Worm (Caenorhabditis elegans) whole organism, late embryonic: ENCODE measurements around the gene Y73B6BL.37.

ENCODE experiments used
- F13H6.1 ChIP-seq: sonication (generic microtip); optimal IDR thresholded peaks from 2 replicates; lab custom pipeline; 2016; ENCODE audit warnings: missing genetic modification characterization, missing compliant biosample characterization
- elt-2 ChIP-seq: sonication (generic microtip); optimal IDR thresholded peaks from 2 replicates; lab custom pipeline; 2016; ENCODE audit warnings: missing genetic modification reagents, missing genetic modification characterization, missing compliant biosample characterization
- fax-1 ChIP-seq: sonication (generic microtip); optimal IDR thresholded peaks from 2 replicates; lab custom pipeline; 2016; ENCODE audit warnings: missing genotype, missing genetic modification characterization, missing compliant biosample characterization
- fkh-10 ChIP-seq: fragments of 150-350 bp; optimal IDR thresholded peaks from 2 replicates; lab custom pipeline; 2014; ENCODE audit warnings: missing biosample characterization, missing genetic modification reagents, missing genetic modification characterization
- hlh-6 ChIP-seq: sonication (generic microtip); optimal IDR thresholded peaks from 2 replicates; lab custom pipeline; 2016; ENCODE audit warnings: missing genotype, missing genetic modification characterization, missing compliant biosample characterization
- odd-2 ChIP-seq: sonication (generic microtip); optimal IDR thresholded peaks from 2 replicates; lab custom pipeline; 2017; ENCODE audit warnings: antibody characterized with exemption, mild to moderate bottlenecking, missing genetic modification characterization, missing compliant biosample characterization
- pha-4 ChIP-seq: fragments of 150-350 bp; optimal IDR thresholded peaks from 2 replicates; lab custom pipeline; 2018; ENCODE audit warnings: missing biosample characterization, missing genetic modification reagents, missing genetic modification characterization
- rnt-1 ChIP-seq: sonication (generic microtip); optimal IDR thresholded peaks from 2 replicates; lab custom pipeline; 2016; ENCODE audit warnings: missing genetic modification characterization, missing compliant biosample characterization
- sox-4 ChIP-seq: sonication (generic microtip); optimal IDR thresholded peaks from 2 replicates; lab custom pipeline; 2017; ENCODE audit warnings: mild to moderate bottlenecking, missing genetic modification characterization, inconsistent platforms, missing compliant biosample characterization
- unc-86 ChIP-seq: sonication (generic microtip); optimal IDR thresholded peaks from 2 replicates; lab custom pipeline; 2016; ENCODE audit warnings: missing genetic modification characterization, missing compliant biosample characterization

DNA sequence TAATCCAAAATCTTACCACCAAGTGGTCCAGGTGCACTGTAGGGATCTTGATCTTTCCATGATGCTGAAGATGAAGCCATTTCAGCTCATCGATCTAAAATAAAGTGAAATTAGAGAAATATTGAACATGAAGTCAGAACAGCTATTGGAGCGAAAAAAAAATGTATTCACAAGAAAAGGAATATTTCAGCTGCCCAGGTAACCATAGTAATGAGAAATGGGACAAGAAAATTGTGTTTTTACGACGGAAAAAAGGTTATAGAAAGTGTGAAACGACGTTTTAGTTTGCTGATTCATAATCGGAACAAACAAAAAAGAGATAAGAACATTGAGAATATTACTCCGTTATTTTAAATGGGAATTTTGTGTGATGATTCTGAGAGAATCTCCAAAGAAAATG lies 14.0 kb upstream of the Y73B6BL.37 start, which contains the start of gene Y73B6BL.27:
- TF ChIP-seq fkh-10 (GFP tag; lab: Kevin White, UChicago) (no peak), hlh-6 (no peak), pha-4 (tag; lab: Kevin White, UChicago) (no peak), fax-1 (tag; lab: Kevin White, UChicago) (no peak), sox-4 (tag; lab: Kevin White, UChicago) (no peak), unc-86 (tag; lab: Kevin White, UChicago) (no peak), F13H6.1 (tag; lab: Kevin White, UChicago) (no peak), odd-2 (tag; lab: Kevin White, UChicago) (no peak), elt-2 (tag; lab: Kevin White, UChicago) (no peak), rnt-1 (tag; lab: Kevin White, UChicago) (no peak)
